Worm (Caenorhabditis elegans) whole organism, L2 larva: ENCODE results near the gene srw-124.

Source experiments
- C34F6.9 ChIP-seq: fragments of 150-350 bp; optimal IDR thresholded peaks from 2 replicates; lab custom pipeline; 2014; ENCODE audit warnings: missing biosample characterization, missing genetic modification characterization
- R02D3.7 ChIP-seq: fragments of 150-350 bp; optimal IDR thresholded peaks from 2 replicates; lab custom pipeline; 2014; ENCODE audit warnings: missing biosample characterization, missing genetic modification characterization
- Y55F3AM.14 ChIP-seq: fragments of 200-800 bp; sonication (Bioruptor generic); optimal IDR thresholded peaks from 2 replicates; lab custom pipeline; 2018; ENCODE audit warnings: mild to moderate bottlenecking, missing genetic modification characterization, missing compliant biosample characterization
- ZK546.5 ChIP-seq: sonication (generic microtip); optimal IDR thresholded peaks from 2 replicates; lab custom pipeline; 2017; ENCODE audit warnings: missing biosample characterization, missing genetic modification characterization
- alr-1 ChIP-seq: fragments of 150-350 bp; optimal IDR thresholded peaks from 2 replicates; lab custom pipeline; 2014; ENCODE audit warnings: missing biosample characterization, missing genetic modification characterization
- aly-2 ChIP-seq: fragments of 150-350 bp; optimal IDR thresholded peaks from 2 replicates; lab custom pipeline; 2014; ENCODE audit warnings: missing biosample characterization, missing genetic modification characterization
- ama-1 ChIP-seq: fragments of 150-350 bp; optimal IDR thresholded peaks from 2 replicates; lab custom pipeline; 2018; ENCODE audit warnings: inconsistent platforms
- blmp-1 ChIP-seq: sonication (generic microtip); optimal IDR thresholded peaks from 2 replicates; lab custom pipeline; 2017; ENCODE audit warnings: missing genetic modification characterization, mild to moderate bottlenecking, missing compliant biosample characterization, antibody characterized with exemption, moderate library complexity; ENCODE audit not compliant: insufficient read depth
- ceh-82 ChIP-seq: fragments of 150-350 bp; optimal IDR thresholded peaks from 2 replicates; lab custom pipeline; 2014; ENCODE audit warnings: missing biosample characterization, missing genetic modification characterization
- elt-3 ChIP-seq: sonication (generic microtip); optimal IDR thresholded peaks from 2 replicates; lab custom pipeline; 2017; ENCODE audit warnings: missing biosample characterization, missing genetic modification characterization
- gmeb-1 ChIP-seq: fragments of 150-350 bp; optimal IDR thresholded peaks from 2 replicates; lab custom pipeline; 2014; ENCODE audit warnings: missing biosample characterization, missing genetic modification characterization
- lin-11 ChIP-seq: fragments of 150-350 bp; sonication (generic microtip); optimal IDR thresholded peaks from 2 replicates; lab custom pipeline; 2014; ENCODE audit warnings: missing biosample characterization, missing genetic modification characterization, inconsistent platforms, mixed read lengths
- lin-13 ChIP-seq: fragments of 150-350 bp; optimal IDR thresholded peaks from 2 replicates; lab custom pipeline; 2014; ENCODE audit warnings: missing biosample characterization, missing genetic modification reagents, missing genetic modification characterization
- lin-39 ChIP-seq: fragments of 150-350 bp; optimal IDR thresholded peaks from 2 replicates; lab custom pipeline; 2014; ENCODE audit warnings: missing biosample characterization, missing genetic modification reagents, missing genetic modification characterization
- lsy-2 ChIP-seq, 2 experiments: fragments of 150-350 bp in 1 of 2; sonication (generic microtip) in 1 of 2; optimal IDR thresholded peaks; 2 replicates each; lab custom pipeline; 2014 to 2017; ENCODE audit warnings: missing biosample characterization in 2 of 2, missing genetic modification characterization in 2 of 2
- mab-5 ChIP-seq: fragments of 150-350 bp; optimal IDR thresholded peaks from 2 replicates; lab custom pipeline; 2014; ENCODE audit warnings: missing biosample characterization, missing genetic modification characterization
- nhr-10 ChIP-seq: sonication (generic microtip); optimal IDR thresholded peaks from 2 replicates; lab custom pipeline; 2017; ENCODE audit warnings: missing biosample characterization, missing genetic modification characterization
- nhr-11 ChIP-seq: fragments of 150-350 bp; optimal IDR thresholded peaks from 2 replicates; lab custom pipeline; 2014; ENCODE audit warnings: missing biosample characterization, missing genetic modification characterization
- nhr-12 ChIP-seq: fragments of 150-350 bp; optimal IDR thresholded peaks from 2 replicates; lab custom pipeline; 2014; ENCODE audit warnings: missing biosample characterization, missing genetic modification characterization
- nhr-129 ChIP-seq: fragments of 150-350 bp; optimal IDR thresholded peaks from 2 replicates; lab custom pipeline; 2014; ENCODE audit warnings: missing biosample characterization, missing genetic modification characterization
- nhr-21 ChIP-seq: fragments of 150-350 bp; optimal IDR thresholded peaks from 2 replicates; lab custom pipeline; 2014; ENCODE audit warnings: missing biosample characterization, missing genetic modification characterization
- nhr-23 ChIP-seq: fragments of 150-350 bp; optimal IDR thresholded peaks from 2 replicates; lab custom pipeline; 2014; ENCODE audit warnings: missing biosample characterization, missing genetic modification reagents, missing genetic modification characterization
- nhr-237 ChIP-seq: fragments of 150-350 bp; optimal IDR thresholded peaks from 2 replicates; lab custom pipeline; 2014; ENCODE audit warnings: missing biosample characterization, missing genetic modification characterization
- nhr-25 ChIP-seq: fragments of 150-350 bp; sonication (generic microtip); optimal IDR thresholded peaks from 3 replicates; lab custom pipeline; 2014; ENCODE audit warnings: missing biosample characterization, missing genetic modification characterization
- nhr-6 ChIP-seq: fragments of 150-350 bp; optimal IDR thresholded peaks from 2 replicates; lab custom pipeline; 2014; ENCODE audit warnings: missing biosample characterization, missing genetic modification characterization
- nhr-77 ChIP-seq: fragments of 150-350 bp; optimal IDR thresholded peaks from 2 replicates; lab custom pipeline; 2014; ENCODE audit warnings: missing biosample characterization, missing genetic modification characterization
- peb-1 ChIP-seq: fragments of 150-350 bp; optimal IDR thresholded peaks from 2 replicates; lab custom pipeline; 2014; ENCODE audit warnings: missing biosample characterization, missing genetic modification characterization
- sma-3 ChIP-seq: sonication (generic microtip); optimal IDR thresholded peaks from 2 replicates; lab custom pipeline; 2016; ENCODE audit warnings: missing genetic modification reagents, missing genetic modification characterization, missing compliant biosample characterization
- sma-9 ChIP-seq, 2 experiments: fragments of 150-350 bp in 1 of 2; sonication (generic microtip) in 1 of 2; optimal IDR thresholded peaks; 2 replicates each; lab custom pipeline; 2014 to 2016; ENCODE audit warnings: missing genetic modification characterization in 2 of 2, mild to moderate bottlenecking in 1 of 2, missing biosample characterization in 1 of 2, missing compliant biosample characterization in 1 of 2, missing genetic modification reagents in 1 of 2, moderate library complexity in 1 of 2
- snpc-4 ChIP-seq: fragments of 150-350 bp; optimal IDR thresholded peaks from 2 replicates; lab custom pipeline; 2014; ENCODE audit warnings: missing biosample characterization, missing genetic modification characterization
- unc-39 ChIP-seq: fragments of 150-350 bp; optimal IDR thresholded peaks from 2 replicates; lab custom pipeline; 2014; ENCODE audit warnings: missing biosample characterization, missing genetic modification characterization
- unc-55 ChIP-seq: fragments of 150-350 bp; sonication (generic microtip); optimal IDR thresholded peaks from 3 replicates; lab custom pipeline; 2014; ENCODE audit warnings: missing biosample characterization, missing genetic modification reagents, missing genetic modification characterization
- unc-62 ChIP-seq: fragments of 150-350 bp; optimal IDR thresholded peaks from 2 replicates; lab custom pipeline; 2014; ENCODE audit warnings: missing biosample characterization, missing genetic modification reagents, missing genetic modification characterization
- zag-1 ChIP-seq: fragments of 150-350 bp; optimal IDR thresholded peaks from 2 replicates; lab custom pipeline; 2014; ENCODE audit warnings: missing biosample characterization, missing genetic modification characterization
- ztf-1 ChIP-seq: fragments of 200-800 bp; sonication (Bioruptor generic); conservative IDR thresholded peaks from 2 replicates; pipeline ENCODE4 v1.3.6; 2022; ENCODE audit warnings: missing genetic modification characterization, missing compliant biosample characterization

Gene srw-124

DNA sequence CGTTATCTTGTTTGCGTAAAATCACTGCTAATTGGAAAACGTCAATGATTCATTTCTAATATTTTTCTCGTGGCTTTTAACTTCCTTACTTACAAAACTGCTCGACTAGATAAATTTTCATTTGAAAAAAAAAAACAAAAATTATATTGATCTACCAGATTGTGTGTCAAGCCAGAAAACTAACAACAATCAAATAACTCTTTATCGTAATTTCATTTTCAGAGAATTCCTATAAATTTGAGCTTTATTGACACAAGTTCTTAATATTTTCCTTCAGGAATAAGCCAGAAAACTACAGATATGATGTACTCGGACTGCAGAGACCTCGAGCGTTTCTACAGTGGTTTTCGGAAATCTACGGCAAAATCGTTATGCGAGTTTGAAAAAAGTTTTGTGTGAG lies at the start of gene srw-124:
Gene srw-124 (plus strand): TSS at position 301 of the 400 bp plus-strand sequence.
- TF ChIP-seq nhr-129, result no peak
- TF ChIP-seq nhr-237, result no peak
- no peak for TF ChIP-seq nhr-25 (tag; lab: Kevin White, UChicago)
- TF ChIP-seq ama-1 (lab: Kevin White, UChicago), result no peak
- TF ChIP-seq nhr-23, result no peak
- no peak for TF ChIP-seq elt-3 (tag; lab: Kevin White, UChicago)
- TF ChIP-seq lsy-2 (tag; optimal IDR thresholded peaks at IDR 0.05; lab: Kevin White, UChicago), result no peak
- TF ChIP-seq nhr-10, result no peak
- no peak for TF ChIP-seq aly-2
- no peak for TF ChIP-seq nhr-6 (tag; lab: Kevin White, UChicago)
- no peak for TF ChIP-seq zag-1 (tag; lab: Kevin White, UChicago)
- no peak for TF ChIP-seq snpc-4 (tag; lab: Kevin White, UChicago)
- TF ChIP-seq ceh-82 (tag; lab: Kevin White, UChicago), result no peak
- TF ChIP-seq nhr-12 (tag; lab: Kevin White, UChicago), result no peak

- TF ChIP-seq unc-39 (tag; lab: Kevin White, UChicago), result no peak
- no peak for TF ChIP-seq sma-3 (GFP tag; lab: Kevin White, UChicago)
- no peak for TF ChIP-seq nhr-23
- no peak for TF ChIP-seq alr-1 (tag; lab: Kevin White, UChicago)
- TF ChIP-seq ztf-1 (GFP tag; lab: Robert Waterston, UW), result no peak
- TF ChIP-seq ceh-82 (tag; lab: Kevin White, UChicago), result no peak
- TF ChIP-seq Y55F3AM.14 (GFP tag; lab: Kevin White, UChicago), result no peak
- no peak for TF ChIP-seq nhr-12 (tag; lab: Kevin White, UChicago)
- no peak for TF ChIP-seq lin-13 (GFP tag; lab: Kevin White, UChicago)
- TF ChIP-seq unc-55 (GFP tag; lab: Kevin White, UChicago), result no peak
- TF ChIP-seq nhr-21 (tag; lab: Kevin White, UChicago), result no peak
- no peak for TF ChIP-seq zag-1 (tag; lab: Kevin White, UChicago)
- TF ChIP-seq sma-9 (GFP tag; optimal IDR thresholded peaks at IDR 0.05; lab: Kevin White, UChicago), result no peak
- TF ChIP-seq sma-9 (tag; optimal IDR thresholded peaks at IDR 0.05; lab: Kevin White, UChicago), result no peak
- TF ChIP-seq peb-1 (tag; lab: Kevin White, UChicago), result no peak
- TF ChIP-seq nhr-77 (tag; lab: Kevin White, UChicago), result no peak
- TF ChIP-seq lsy-2 (tag; optimal IDR thresholded peaks at IDR 0.05; lab: Kevin White, UChicago), result no peak
- TF ChIP-seq aly-2, result no peak
- no peak for TF ChIP-seq mab-5 (tag; lab: Kevin White, UChicago)
Observed at ce11 chrV:2927553-2927952, 48.8 kb upstream of the srw-124 start, which contains the start of gene C31B8.12. TSS of gene C31B8.12 (minus strand) at chrV:2927653.

ce11 chrV:2929753-2930152 lies 46.6 kb upstream of the srw-124 start, which contains the start of gene C31B8.16:
TSS of gene C31B8.16 (plus strand) at chrV:2930053.
- TF ChIP-seq C34F6.9 (tag; lab: Kevin White, UChicago) (no peak), gmeb-1 (tag; lab: Kevin White, UChicago) (no peak), ama-1 (lab: Kevin White, UChicago) (no peak), R02D3.7 (tag; lab: Kevin White, UChicago) (no peak), aly-2 (no peak), nhr-129 (no peak), ZK546.5 (tag; lab: Kevin White, UChicago) (no peak), nhr-237 (no peak), ztf-1 (GFP tag; lab: Robert Waterston, UW) (no peak), Y55F3AM.14 (GFP tag; lab: Kevin White, UChicago) (no peak), unc-62 (no peak), blmp-1 (tag; lab: Kevin White, UChicago) (no peak), nhr-6 (tag; lab: Kevin White, UChicago) (no peak), lin-39 (tag; lab: Kevin White, UChicago) (no peak), nhr-23 (no peak), unc-39 (tag; lab: Kevin White, UChicago) (no peak), unc-55 (GFP tag; lab: Kevin White, UChicago) (no peak), lin-11 (tag; lab: Kevin White, UChicago) (no peak), lin-13 (GFP tag; lab: Kevin White, UChicago) (no peak)
- TF ChIP-seq, all 48 proteins: peak for 0

- TF ChIP-seq zag-1 (tag; lab: Kevin White, UChicago) (no peak), elt-3 (tag; lab: Kevin White, UChicago) (no peak), lin-11 (tag; lab: Kevin White, UChicago) (no peak), nhr-11 (tag; lab: Kevin White, UChicago) (no peak), mab-5 (tag; lab: Kevin White, UChicago) (no peak)
Observed at ce11 chrV:2931252-2931651, 45.1 kb upstream of the srw-124 start, which contains the start of gene C31B8.1. TSS of gene C31B8.1 (plus strand) at chrV:2931552.
